Fruit fly (Drosophila melanogaster): ENCODE data around the gene Ddx56.

Ddx56 gene

DNA sequence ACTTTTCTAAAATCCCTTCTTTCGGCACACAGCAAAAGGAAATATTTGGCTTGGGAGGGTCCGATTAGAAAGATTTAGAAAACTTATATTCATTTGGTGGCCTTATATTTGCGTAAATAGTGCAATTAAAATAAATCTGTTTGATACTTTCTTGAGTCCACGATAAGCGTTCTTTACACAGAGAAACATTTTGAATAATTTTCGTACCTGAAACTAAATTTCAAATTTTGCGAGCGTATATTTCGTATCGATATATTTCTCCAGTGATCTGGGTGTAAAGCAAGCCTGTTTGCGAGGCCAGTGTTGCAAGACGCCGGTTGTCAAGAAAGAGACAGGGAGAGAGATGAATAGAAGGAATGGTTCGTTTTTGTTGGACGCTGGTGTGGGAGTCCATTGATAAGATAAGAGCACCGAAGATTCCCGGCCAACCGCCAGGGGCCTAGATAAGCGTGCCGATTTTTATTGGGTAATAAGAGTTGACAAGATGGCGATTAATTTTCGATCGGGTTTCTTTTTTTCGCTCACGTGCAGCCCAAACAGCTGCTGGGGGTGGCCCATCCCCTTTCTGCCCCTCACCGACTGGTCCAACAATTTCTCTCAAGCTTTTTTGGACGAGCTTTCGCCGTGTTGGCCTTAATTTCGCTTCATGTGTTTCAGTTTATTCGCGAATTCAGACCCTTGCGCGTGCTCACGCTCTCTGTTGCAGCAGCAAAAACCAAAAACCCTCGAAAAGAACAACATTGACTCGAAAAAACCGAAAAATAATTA, 13.9 kb downstream of the Ddx56 start, which contains the start of gene slgA (continued):
- TF ChIP-seq sisA (GFP tag; IDR thresholded peaks at IDR 0.05) (peak; percentile 32; the same call in 1 of the 2 replicates), dan (GFP tag; IDR thresholded peaks at IDR 0.05) (no peak), btn (GFP tag; optimal IDR thresholded peaks at IDR 0.05) (no peak), rib (GFP tag; IDR thresholded peaks at IDR 0.05) (0 out of 2 replicates have a peak, but pooled peaks have one; percentile 15), ham (GFP tag; IDR thresholded peaks at IDR 0.05) (no peak), NfI (GFP tag; optimal IDR thresholded peaks at IDR 0.05) (peak; percentile 58), CG32772 (GFP tag; IDR thresholded peaks at IDR 0.05) (no peak), tup (GFP tag; optimal IDR thresholded peaks at IDR 0.05) (no peak), CG8089 (GFP tag; optimal IDR thresholded peaks at IDR 0.05) (peak; percentile 34), CG13775 (GFP tag; optimal IDR thresholded peaks at IDR 0.05) (peak; percentile 8), Doc3 (GFP tag; IDR thresholded peaks at IDR 0.05; ENCODE audit: partially characterized antibody) (peak; percentile 52; the same call in 1 of the 3 replicates), CG5953 (GFP tag; IDR thresholded peaks at IDR 0.05) (no peak), GATAe (GFP tag; conservative IDR thresholded peaks at IDR 0.05) (peak; percentile 95), D19B (GFP tag; optimal IDR thresholded peaks at IDR 0.05) (no peak), CG17802 (tag; optimal IDR thresholded peaks at IDR 0.05) (peak; percentile 1), CHES-1-like (GFP tag; optimal IDR thresholded peaks at IDR 0.05) (peak; percentile 48), BEAF-32 (GFP tag; optimal IDR thresholded peaks at IDR 0.05) (peak; percentile 83), lilli (GFP tag; optimal IDR thresholded peaks at IDR 0.05) (peak; percentile 47), CG4360 (GFP tag; IDR thresholded peaks at IDR 0.05) (no peak), CG30020 (tag; optimal IDR thresholded peaks at IDR 0.05) (peak; percentile 9), zfh1 (GFP tag; IDR thresholded peaks at IDR 0.05) (0 out of 3 replicates have a peak, but pooled peaks have one; percentile 26), Mad (GFP tag; optimal IDR thresholded peaks at IDR 0.05) (peak; percentile 31), CG30431 (GFP tag; optimal IDR thresholded peaks at IDR 0.05) (no peak), Aef1 (GFP tag; IDR thresholded peaks at IDR 0.05) (0 out of 3 replicates have a peak, but pooled peaks have one; percentile 13), pzg (GFP tag; optimal IDR thresholded peaks at IDR 0.05) (peak; percentile 86), cg (GFP tag; optimal IDR thresholded peaks at IDR 0.05) (peak; percentile 6), ci (GFP tag; IDR thresholded peaks at IDR 0.05) (peak; percentile 49; the same call in 1 of the 3 replicates), slp2 (GFP tag; optimal IDR thresholded peaks at IDR 0.05) (peak; percentile 13), CG7786 (GFP tag; optimal IDR thresholded peaks at IDR 0.05) (peak; percentile 67), HmgD (GFP tag; optimal IDR thresholded peaks at IDR 0.05) (peak; percentile 62), unc-4 (GFP tag; IDR thresholded peaks at IDR 0.05; ENCODE audit: partially characterized antibody) (peak; percentile 63), da (GFP tag; optimal IDR thresholded peaks at IDR 0.05) (no peak), sens (GFP tag) (peak; percentile 82), CG12104 (GFP tag; optimal IDR thresholded peaks at IDR 0.05) (peak; percentile 5), bsh (GFP tag; optimal IDR thresholded peaks at IDR 0.05) (no peak), jing (GFP tag; optimal IDR thresholded peaks at IDR 0.05) (no peak), CG18262 (tag; optimal IDR thresholded peaks at IDR 0.05) (peak; percentile 4), CG11696 (GFP tag; IDR thresholded peaks at IDR 0.05) (peak; percentile 87), eve (GFP tag; optimal IDR thresholded peaks at IDR 0.05) (peak in 1 of 2 experiments; percentile 54), CG9609 (GFP tag; optimal IDR thresholded peaks at IDR 0.05) (peak; percentile 43), en (GFP tag; optimal IDR thresholded peaks at IDR 0.05) (no peak), caup (GFP tag; optimal IDR thresholded peaks at IDR 0.05; ENCODE audit: severe bottlenecking) (peak; percentile 25), row (GFP tag; IDR thresholded peaks at IDR 0.05) (peak; percentile 66), CG9876 (GFP tag; optimal IDR thresholded peaks at IDR 0.05) (peak; percentile 19), crol (GFP tag; IDR thresholded peaks at IDR 0.05) (peak; percentile 83), pum (GFP tag; optimal IDR thresholded peaks at IDR 0.05) (peak; percentile 19), Dip3 (GFP tag; optimal IDR thresholded peaks at IDR 0.05) (peak; percentile 47), Poxn (GFP tag; IDR thresholded peaks at IDR 0.05) (no peak), Deaf1 (tag; optimal IDR thresholded peaks at IDR 0.05) (peak; percentile 57)
